Worm (Caenorhabditis elegans) whole organism, L1 larva: ENCODE results near the gene fic-1.

Source experiments
- ama-1 ChIP-seq: fragments of 150-350 bp; optimal IDR thresholded peaks from 2 replicates; lab custom pipeline; 2014
- elt-2 ChIP-seq: sonication (generic microtip); optimal IDR thresholded peaks from 2 replicates; lab custom pipeline; 2016; ENCODE audit warnings: missing genetic modification characterization, mild to moderate bottlenecking, inconsistent platforms, missing compliant biosample characterization, missing genetic modification reagents
- ztf-4 ChIP-seq: fragments of 150-350 bp; optimal IDR thresholded peaks from 2 replicates; lab custom pipeline; 2014; ENCODE audit warnings: missing biosample characterization, missing genetic modification characterization

DNA sequence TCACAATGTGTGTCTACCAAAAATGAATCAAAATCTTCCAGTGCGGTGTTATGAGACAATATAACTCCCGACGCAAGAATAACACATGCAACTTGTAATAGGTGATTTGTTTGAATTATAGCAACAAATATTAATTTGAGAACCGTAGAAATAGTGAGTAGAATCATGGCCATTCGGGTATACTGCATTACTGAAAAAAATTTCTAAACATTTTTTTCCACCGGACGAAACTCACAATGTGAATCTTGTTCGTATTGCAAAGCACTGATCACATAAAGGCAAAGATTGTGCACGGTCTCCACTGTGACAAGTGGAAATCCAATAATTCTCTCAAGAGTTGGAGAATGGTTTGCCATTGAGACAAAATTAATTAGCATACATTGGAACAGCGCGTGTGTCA is 34.8 kb upstream of the fic-1 start:
- no peak for TF ChIP-seq elt-2 (tag; lab: Kevin White, UChicago)
- TF ChIP-seq ztf-4 = no peak
- TF ChIP-seq ama-1 (lab: Kevin White, UChicago) = no peak
